Worm (Caenorhabditis elegans) whole organism, dauer: ENCODE measurements around the gene T22D1.5.

Experiments
- unc-62 ChIP-seq: sonication (generic microtip); optimal IDR thresholded peaks from 2 replicates; lab custom pipeline; 2017; ENCODE audit warnings: missing biosample characterization, missing genetic modification reagents, missing genetic modification characterization

Gene T22D1.5

ce11 chrIV:6903575-6903974 is at the start of gene T22D1.5:
Gene T22D1.5 (plus strand): TSS chrIV:6903950.
- no peak for TF ChIP-seq unc-62 (GFP tag; lab: Kevin White, UChicago)

DNA sequence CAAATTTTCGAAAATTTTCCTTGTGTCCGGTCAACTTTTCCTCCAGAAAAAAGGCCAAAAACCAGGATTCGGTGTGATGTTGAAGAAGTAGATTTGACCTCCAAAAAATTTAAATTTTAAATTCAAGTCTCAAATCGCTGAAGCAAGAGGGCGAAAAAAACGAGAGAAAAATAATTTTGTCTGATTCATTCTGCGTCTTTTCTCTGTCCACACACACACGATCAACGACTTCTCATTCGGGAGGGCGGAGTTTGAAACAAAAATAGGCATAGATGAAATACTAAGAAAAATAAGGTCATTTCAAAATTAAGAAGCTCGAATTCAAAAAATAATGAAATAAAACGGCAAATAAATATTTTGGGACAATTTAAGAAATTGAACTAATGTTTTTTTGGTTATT is 44.5 kb upstream of the T22D1.5 start, which contains the start of gene R13H7.2:
R13H7.2 (minus strand) TSS at position 101 of the 400 bp plus-strand sequence.
- TF ChIP-seq unc-62 (GFP tag; lab: Kevin White, UChicago): no peak

DNA sequence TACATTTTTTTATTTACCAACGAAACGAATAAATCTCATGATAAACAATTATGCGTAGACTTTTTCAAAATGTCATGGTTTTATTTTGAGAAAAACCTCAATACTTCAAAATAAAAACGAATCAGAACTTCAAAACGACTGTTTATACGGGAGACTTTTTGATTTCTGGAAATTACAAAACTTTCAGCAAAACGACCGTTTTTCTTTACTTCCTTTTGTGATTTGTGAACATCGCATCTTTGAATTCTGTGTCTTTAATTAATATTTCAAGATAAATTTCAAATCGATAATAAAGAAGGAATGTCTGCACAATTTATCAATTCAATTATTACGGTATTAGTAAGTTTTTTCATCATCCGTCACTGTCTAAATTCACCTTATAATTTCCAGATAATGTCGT is 36.0 kb upstream of the T22D1.5 start, which contains the start of gene srx-20:
srx-20 (plus strand) TSS at position 301 of the 400 bp plus-strand sequence.
- TF ChIP-seq unc-62 (GFP tag; lab: Kevin White, UChicago): no peak

DNA sequence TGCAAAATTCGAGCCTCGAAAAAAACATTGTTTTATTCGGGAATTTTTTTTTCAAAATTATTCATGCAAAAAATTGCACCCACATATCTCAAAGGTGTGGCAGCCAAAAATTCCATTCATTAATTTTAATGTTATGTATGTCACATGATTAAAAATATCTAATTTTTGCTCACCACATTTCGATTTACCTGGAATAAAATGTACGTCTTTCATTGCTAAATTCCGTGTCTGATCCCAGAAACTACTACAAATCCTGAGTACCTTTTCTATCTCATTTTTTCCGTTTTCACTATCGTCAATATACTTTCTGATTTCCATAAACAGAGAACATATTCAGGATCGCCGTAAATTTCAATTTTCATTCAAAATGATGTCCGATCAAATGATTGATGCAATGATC is 30.8 kb upstream of the T22D1.5 start, which contains the start of gene srx-19:
srx-19 (plus strand) TSS at position 301 of the 400 bp plus-strand sequence.
- no peak for TF ChIP-seq unc-62 (GFP tag; lab: Kevin White, UChicago)

- TF ChIP-seq unc-62 (GFP tag; lab: Kevin White, UChicago): no peak
Observed at ce11 chrIV:6878912-6879554, 24.7 kb upstream of the T22D1.5 start.

DNA sequence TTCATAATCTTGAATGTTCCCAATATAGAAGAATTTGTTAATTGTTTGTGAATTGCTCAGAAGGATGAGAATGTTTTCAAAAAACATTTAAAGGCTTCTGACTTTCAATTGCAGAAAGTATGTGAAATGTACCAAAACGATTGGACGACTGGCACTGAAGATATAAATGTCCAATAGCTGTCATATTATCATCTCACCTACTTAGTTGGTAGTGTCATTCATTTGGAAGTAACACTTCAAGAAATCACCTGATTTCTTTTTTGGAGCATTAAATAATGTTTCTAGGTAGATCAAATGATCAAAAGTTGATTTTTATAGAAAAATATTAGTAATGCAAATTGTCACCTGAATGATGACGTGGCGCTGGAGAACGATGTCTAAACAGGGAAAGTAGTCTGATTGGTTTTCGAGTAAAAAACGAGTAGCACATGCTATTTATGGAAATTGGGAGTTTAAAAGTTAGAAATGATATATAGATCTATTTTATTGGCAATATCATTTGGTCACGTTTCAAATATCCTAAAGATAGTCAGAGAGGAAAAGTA is 24.0 kb upstream of the T22D1.5 start:
- TF ChIP-seq unc-62 (GFP tag; lab: Kevin White, UChicago): no peak

DNA sequence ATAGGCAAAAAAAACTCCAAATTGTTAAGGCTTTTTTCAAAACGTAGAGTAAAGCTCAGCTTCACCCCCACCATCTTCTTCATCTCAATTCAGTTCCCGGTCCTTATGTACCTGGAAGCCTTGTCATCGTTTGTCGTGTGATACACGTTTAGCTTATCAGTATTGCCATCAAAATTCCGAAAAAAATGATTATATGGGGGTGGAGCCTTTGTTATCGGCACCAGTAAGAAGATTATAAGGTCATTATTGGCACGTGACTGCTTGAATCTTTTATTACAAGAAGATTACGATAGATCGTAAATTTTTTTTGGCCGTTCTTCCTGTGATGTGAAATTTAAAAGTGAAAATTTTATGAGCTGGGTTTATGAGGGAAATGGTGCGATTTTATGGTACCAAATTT is 23.3 kb upstream of the T22D1.5 start:
- TF ChIP-seq unc-62 (GFP tag; lab: Kevin White, UChicago): no peak

- TF ChIP-seq unc-62 (GFP tag; lab: Kevin White, UChicago): no peak
Observed at ce11 chrIV:6881183-6881582, 22.6 kb upstream of the T22D1.5 start.

DNA sequence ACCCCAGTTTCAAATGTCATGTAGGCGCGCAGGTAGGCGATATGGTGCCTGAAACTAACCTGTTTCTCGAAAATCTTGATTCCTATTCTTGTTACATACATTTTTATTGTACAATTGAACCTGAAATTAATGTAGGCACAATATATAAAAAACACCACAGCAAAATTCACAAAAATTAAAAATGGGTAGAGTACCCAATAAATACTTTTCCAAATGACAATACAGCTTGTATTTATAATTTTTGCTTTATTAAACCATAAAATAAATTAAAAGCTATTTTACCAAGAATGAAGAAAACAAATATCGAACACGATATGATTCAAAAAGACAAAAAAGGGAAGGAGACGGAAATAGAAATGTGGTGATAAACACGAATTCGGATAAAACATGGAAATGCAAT is 20.4 kb upstream of the T22D1.5 start, which contains the start of gene tre-2:
tre-2 (minus strand) TSS at position 101 of the 400 bp plus-strand sequence.
- TF ChIP-seq unc-62 (GFP tag; lab: Kevin White, UChicago): no peak

DNA sequence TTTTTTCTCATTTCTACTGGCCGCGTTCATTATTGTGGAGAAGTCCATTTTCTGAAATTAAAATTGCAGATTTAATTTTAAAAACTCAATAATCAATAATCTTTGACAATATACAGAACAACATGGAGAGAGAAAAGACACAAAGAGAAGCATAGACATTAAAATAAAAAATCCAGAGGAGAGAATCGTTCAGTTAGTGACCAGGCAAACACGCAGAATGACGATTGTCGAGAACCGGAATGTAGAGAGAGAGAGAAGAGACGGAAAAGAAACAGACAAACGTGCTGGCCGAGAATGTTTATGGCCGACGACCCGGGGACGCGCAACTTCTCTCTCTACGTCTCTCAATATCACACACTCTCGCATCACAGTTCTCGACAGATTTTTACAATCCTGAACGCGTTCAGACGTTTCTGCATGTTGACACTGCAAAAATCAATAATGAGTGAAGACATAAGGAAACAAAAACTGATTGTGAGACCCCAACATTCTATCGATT is 16.1 kb upstream of the T22D1.5 start, which contains the start of the genes T05A12.3 and T05A12.4:
T05A12.3 (minus strand) TSS at position 51 of the 499 bp plus-strand sequence.
T05A12.4 (plus strand) TSS at position 348 of the 499 bp plus-strand sequence.
- TF ChIP-seq unc-62 (GFP tag; lab: Kevin White, UChicago): no peak

ce11 chrIV:6904606-6905005 is 856 bp downstream of the T22D1.5 start:
- no peak for TF ChIP-seq unc-62 (GFP tag; lab: Kevin White, UChicago)

ce11 chrIV:6905428-6905827 is 1.7 kb downstream of the T22D1.5 start:
- TF ChIP-seq unc-62 (GFP tag; lab: Kevin White, UChicago): no peak

DNA sequence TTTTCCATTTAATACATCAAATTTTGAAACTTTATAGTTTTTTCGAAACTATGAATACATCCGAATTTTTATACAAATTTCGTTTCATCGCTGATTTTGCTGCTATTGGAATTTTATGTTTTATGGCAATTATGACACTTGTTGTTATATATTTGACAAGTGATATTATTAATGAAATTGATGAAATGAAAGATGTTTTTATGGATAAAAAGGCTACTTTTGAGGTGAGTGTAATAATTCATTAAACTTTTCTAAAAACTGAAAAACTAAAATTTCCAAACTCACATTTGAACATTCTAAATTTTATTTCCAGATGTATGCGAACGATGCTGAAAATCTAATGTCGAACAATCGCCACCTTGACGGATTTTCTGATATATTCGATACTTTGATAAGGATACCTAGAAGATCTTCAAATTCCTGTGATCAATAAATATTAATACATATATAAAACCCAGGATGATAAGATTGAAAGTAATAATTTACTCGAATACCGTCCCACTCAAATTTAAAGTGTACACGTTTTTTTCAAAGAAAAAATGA is 2.3 kb downstream of the T22D1.5 start, which contains the start of the genes T22D1.17 and T22D1.8:
T22D1.17 (plus strand) TSS at position 51 of the 543 bp plus-strand sequence.
T22D1.8 (minus strand) TSS at position 402 of the 543 bp plus-strand sequence.
- TF ChIP-seq unc-62 (GFP tag; lab: Kevin White, UChicago): no peak

DNA sequence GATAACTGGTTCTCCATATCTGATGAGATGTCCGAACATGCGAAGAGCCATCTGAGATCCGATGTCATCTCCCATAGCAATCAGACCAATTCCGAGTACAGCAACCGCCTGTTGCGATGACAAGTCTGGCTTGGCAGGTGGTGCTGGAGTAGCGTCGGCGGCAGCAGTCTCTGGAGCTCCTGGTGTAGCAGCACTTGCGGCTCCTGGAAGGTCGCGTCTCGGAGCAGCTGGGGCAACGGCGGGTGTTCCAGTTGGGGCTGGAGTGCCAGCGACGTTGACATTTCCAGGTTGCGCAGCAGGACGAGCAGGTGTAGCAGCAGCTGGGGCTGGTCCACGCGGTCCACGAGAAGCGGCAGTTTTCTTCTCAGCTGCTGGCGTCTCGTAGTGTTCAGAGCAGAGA is 3.7 kb downstream of the T22D1.5 start:
- TF ChIP-seq unc-62 (GFP tag; lab: Kevin White, UChicago): no peak

DNA sequence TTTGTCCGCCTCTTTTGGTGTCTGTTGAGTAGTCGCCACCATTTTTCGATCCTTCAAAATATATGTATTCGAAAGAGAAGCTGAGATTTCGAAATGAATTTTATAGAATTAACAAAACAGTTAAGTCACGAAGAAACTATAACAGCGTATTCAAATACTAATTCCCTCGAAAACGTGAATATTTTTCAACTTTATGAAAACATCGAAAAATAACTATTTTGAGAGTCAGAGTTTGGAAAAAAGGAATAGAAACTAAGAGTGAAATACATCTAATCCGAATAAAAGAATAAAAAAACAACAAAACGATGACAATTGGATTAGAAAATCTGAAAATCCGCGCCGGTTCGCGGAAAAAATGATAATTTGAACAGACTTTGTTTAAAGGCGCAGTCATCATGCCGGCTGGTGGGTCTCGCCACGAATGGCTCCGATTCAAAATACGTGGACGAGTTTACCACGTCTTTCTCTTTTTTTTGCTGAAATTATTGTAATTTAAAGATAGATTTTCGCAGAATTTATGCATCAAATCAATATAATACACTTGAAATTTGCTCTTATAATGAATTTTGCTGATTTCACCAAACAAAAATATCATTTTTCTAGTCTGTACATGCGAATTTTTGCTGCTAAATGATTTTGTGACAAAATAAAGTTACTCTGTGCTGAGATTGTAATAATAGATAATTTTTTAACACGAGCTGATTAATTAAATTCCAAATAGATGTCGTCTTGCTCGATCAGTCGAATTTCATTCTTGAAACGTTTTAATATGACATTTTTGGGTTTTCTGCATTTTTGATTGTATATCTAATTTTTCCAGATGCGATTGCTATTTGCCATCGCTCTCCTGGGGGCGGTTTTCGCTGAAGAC is 6.3 kb downstream of the T22D1.5 start, which contains the start of the genes rpn-1 and ribo-1:
rpn-1 (minus strand) TSS at position 51 of the 871 bp plus-strand sequence.
ribo-1 (plus strand) TSS at position 821 of the 871 bp plus-strand sequence.
- no peak for TF ChIP-seq unc-62 (GFP tag; lab: Kevin White, UChicago)
